Fruit fly (Drosophila melanogaster) whole organism, embryonic: ENCODE data around the gene CG12289.

Experiments
- ATbp ChIP-seq: fragments of 200-800 bp; sonication (Bioruptor generic); optimal IDR thresholded peaks from 2 replicates; lab custom pipeline; 2017; ENCODE audit warnings: missing biosample characterization, mild to moderate bottlenecking, missing genetic modification characterization, missing genetic modification reagents
- Awh ChIP-seq: fragments of 200-800 bp; sonication (Bioruptor generic); IDR thresholded peaks from 2 replicates; pipeline ENCODE4, ENCODE4 v1.3.6; 2022; ENCODE audit warnings: missing biosample characterization, missing genetic modification characterization
- CG10147 ChIP-seq: fragments of 200-800 bp; sonication (Bioruptor generic); optimal IDR thresholded peaks from 2 replicates; lab custom pipeline; 2019; ENCODE audit warnings: missing biosample characterization, mild to moderate bottlenecking, missing genetic modification characterization, moderate library complexity
- CG10565 ChIP-seq: fragments of 200-800 bp; sonication (Bioruptor generic); optimal IDR thresholded peaks from 3 replicates; lab custom pipeline; 2016; ENCODE audit warnings: missing biosample characterization, mild to moderate bottlenecking, missing genetic modification characterization
- CG11456 ChIP-seq: fragments of 200-800 bp; sonication (Bioruptor generic); IDR thresholded peaks from 3 replicates; pipeline ENCODE4 v1.3.6; 2022; ENCODE audit warnings: missing biosample characterization, missing genetic modification characterization
- CG11504 ChIP-seq: fragments of 200-800 bp; sonication (Bioruptor generic); optimal IDR thresholded peaks from 3 replicates; lab custom pipeline; 2019; ENCODE audit warnings: missing biosample characterization, mild to moderate bottlenecking, missing genetic modification characterization, moderate library complexity
- CG12942 ChIP-seq: fragments of 200-800 bp; sonication (Bioruptor generic); optimal IDR thresholded peaks from 3 replicates; lab custom pipeline; 2016; ENCODE audit warnings: missing biosample characterization, missing genetic modification characterization
- CG14965 ChIP-seq: fragments of 200-800 bp; sonication (Bioruptor generic); optimal IDR thresholded peaks from 2 replicates; lab custom pipeline; 2016; ENCODE audit warnings: missing biosample characterization, missing genetic modification characterization, borderline replicate concordance
- CG1529 ChIP-seq: fragments of 200-800 bp; sonication (Bioruptor generic); optimal IDR thresholded peaks from 3 replicates; lab custom pipeline; 2018; ENCODE audit warnings: missing biosample characterization, missing genetic modification characterization
- CG16813 ChIP-seq: fragments of 200-800 bp; sonication (Bioruptor generic); IDR thresholded peaks from 3 replicates; pipeline ENCODE4 v1.3.6; 2022; ENCODE audit warnings: missing biosample characterization, missing genetic modification characterization; ENCODE audit not compliant: partially characterized antibody
- CG16815 ChIP-seq: fragments of 200-800 bp; sonication (Bioruptor generic); optimal IDR thresholded peaks from 3 replicates; lab custom pipeline; 2017; ENCODE audit warnings: missing biosample characterization, mild to moderate bottlenecking, missing genetic modification characterization
- CG17361 ChIP-seq: fragments of 200-800 bp; sonication (Bioruptor generic); IDR thresholded peaks from 3 replicates; pipeline ENCODE4 v1.3.6; 2022; ENCODE audit warnings: missing biosample characterization, missing genetic modification characterization
- CG2129 ChIP-seq: fragments of 200-800 bp; sonication (Bioruptor generic); IDR thresholded peaks from 2 replicates; pipeline ENCODE4 v1.3.6; 2022; ENCODE audit warnings: missing biosample characterization, missing genetic modification characterization; ENCODE audit not compliant: partially characterized antibody
- CG32767 ChIP-seq: fragments of 200-800 bp; sonication (Bioruptor generic); IDR thresholded peaks from 2 replicates; pipeline ENCODE4 v1.3.6; 2022; ENCODE audit warnings: missing biosample characterization, missing genetic modification characterization
- CG32772 ChIP-seq: fragments of 200-800 bp; sonication (Bioruptor generic); IDR thresholded peaks from 2 replicates; pipeline ENCODE4 v1.3.6; 2022; ENCODE audit warnings: missing biosample characterization, missing genetic modification characterization
- CG34376 ChIP-seq: fragments of 200-800 bp; sonication (Bioruptor generic); optimal IDR thresholded peaks from 2 replicates; lab custom pipeline; 2018; ENCODE audit warnings: missing biosample characterization, mild to moderate bottlenecking, missing genetic modification characterization
- CG34422 ChIP-seq: fragments of 200-800 bp; sonication (Bioruptor generic); IDR thresholded peaks from 3 replicates; pipeline ENCODE4 v1.3.6; 2022; ENCODE audit warnings: missing biosample characterization, missing genetic modification characterization
- CG7556 ChIP-seq: fragments of 200-800 bp; sonication (Bioruptor generic); optimal IDR thresholded peaks from 2 replicates; lab custom pipeline; 2017; ENCODE audit warnings: missing biosample characterization, mild to moderate bottlenecking, missing genetic modification characterization
- CG8359 ChIP-seq: fragments of 200-800 bp; sonication (Bioruptor generic); optimal IDR thresholded peaks from 2 replicates; lab custom pipeline; 2017; ENCODE audit warnings: missing biosample characterization, mild to moderate bottlenecking, missing genetic modification characterization, borderline replicate concordance
- Camta ChIP-seq: fragments of 200-800 bp; sonication (Bioruptor generic); optimal IDR thresholded peaks from 2 replicates; lab custom pipeline; 2016; ENCODE audit warnings: missing biosample characterization, missing genetic modification characterization
- D ChIP-seq, 2 experiments: fragments of 200-800 bp in 1 of 2; fragments of >200 bp in 1 of 2; sonication (Bioruptor generic) in 1 of 2; optimal IDR thresholded peaks; 2 replicates in 1 of 2; 3 replicates in 1 of 2; lab custom pipeline; 2017; ENCODE audit warnings: mild to moderate bottlenecking in 1 of 2, missing biosample characterization in 1 of 2, missing genetic modification characterization in 1 of 2, missing genetic modification reagents in 1 of 2
- Dip3 ChIP-seq: fragments of 200-800 bp; sonication (Bioruptor generic); optimal IDR thresholded peaks from 3 replicates; lab custom pipeline; 2016; ENCODE audit warnings: missing biosample characterization, missing genetic modification characterization
- Dp ChIP-seq: fragments of 200-800 bp; sonication (Bioruptor generic); optimal IDR thresholded peaks from 2 replicates; lab custom pipeline; 2018; ENCODE audit warnings: missing biosample characterization, mild to moderate bottlenecking, missing genetic modification characterization, moderate library complexity
- Eip74EF ChIP-seq, 2 experiments: fragments of 200-800 bp in 1 of 2; fragments of >200 bp in 1 of 2; sonication (Bioruptor generic) in 1 of 2; optimal IDR thresholded peaks; 2 replicates each; lab custom pipeline; 2017 to 2019; ENCODE audit warnings: missing biosample characterization in 2 of 2, missing genetic modification characterization in 2 of 2, mild to moderate bottlenecking in 1 of 2, moderate library complexity in 1 of 2
- Fer1 ChIP-seq: fragments of 200-800 bp; sonication (Bioruptor generic); optimal IDR thresholded peaks from 2 replicates; lab custom pipeline; 2017; ENCODE audit warnings: missing biosample characterization, mild to moderate bottlenecking, missing genetic modification characterization
- Gug ChIP-seq: fragments of 200-800 bp; sonication (Bioruptor generic); IDR thresholded peaks from 4 replicates; pipeline ENCODE4 v1.3.6; 2022; ENCODE audit warnings: missing biosample characterization, missing genetic modification characterization
- HHEX ChIP-seq: fragments of 200-800 bp; sonication (Bioruptor generic); optimal IDR thresholded peaks from 3 replicates; lab custom pipeline; 2017; ENCODE audit warnings: missing biosample characterization, mild to moderate bottlenecking, missing genetic modification characterization, missing genetic modification reagents
- Max ChIP-seq: fragments of 200-800 bp; sonication (Bioruptor generic); optimal IDR thresholded peaks from 2 replicates; lab custom pipeline; 2016; ENCODE audit warnings: missing biosample characterization, mild to moderate bottlenecking, missing genetic modification characterization
- Mes4 ChIP-seq: fragments of 200-800 bp; sonication (Bioruptor generic); optimal IDR thresholded peaks from 2 replicates; lab custom pipeline; 2016; ENCODE audit warnings: missing biosample characterization, missing genetic modification characterization
- Sox102F ChIP-seq: fragments of 200-800 bp; sonication (Bioruptor generic); optimal IDR thresholded peaks from 2 replicates; lab custom pipeline; 2018; ENCODE audit warnings: missing biosample characterization, mild to moderate bottlenecking, missing genetic modification characterization, moderate library complexity
- Spps ChIP-seq: fragments of 200-800 bp; sonication (Bioruptor generic); optimal IDR thresholded peaks from 2 replicates; lab custom pipeline; 2018; ENCODE audit warnings: missing biosample characterization, mild to moderate bottlenecking, missing genetic modification characterization
- Sry-β ChIP-seq: fragments of 200-800 bp; sonication (Bioruptor generic); optimal IDR thresholded peaks from 2 replicates; lab custom pipeline; 2018; ENCODE audit warnings: missing biosample characterization, mild to moderate bottlenecking, missing genetic modification characterization, moderate library complexity
- Ssrp ChIP-seq: fragments of 200-800 bp; sonication (Bioruptor generic); optimal IDR thresholded peaks from 2 replicates; lab custom pipeline; 2018; ENCODE audit warnings: missing biosample characterization, mild to moderate bottlenecking, missing genetic modification characterization, moderate library complexity
- ase ChIP-seq: fragments of 200-800 bp; sonication (Bioruptor generic); IDR thresholded peaks from 3 replicates; pipeline ENCODE4 v1.3.6; 2022; ENCODE audit warnings: missing biosample characterization, missing genetic modification characterization
- btn ChIP-seq: fragments of 200-800 bp; sonication (Bioruptor generic); optimal IDR thresholded peaks from 2 replicates; lab custom pipeline; 2016; ENCODE audit warnings: missing biosample characterization, missing genetic modification characterization
- chm ChIP-seq: fragments of 200-800 bp; sonication (Bioruptor generic); IDR thresholded peaks from 2 replicates; pipeline ENCODE4 v1.3.6; 2022; ENCODE audit warnings: missing biosample characterization, missing genetic modification characterization
- esg ChIP-seq: fragments of 200-800 bp; sonication (Bioruptor generic); conservative IDR thresholded peaks from 2 replicates; pipeline ENCODE4 v1.3.6; 2022; ENCODE audit warnings: missing biosample characterization, missing genetic modification characterization
- grn ChIP-seq: fragments of 200-800 bp; sonication (Bioruptor generic); optimal IDR thresholded peaks from 3 replicates; lab custom pipeline; 2017; ENCODE audit warnings: missing biosample characterization, missing genetic modification characterization
- gsb-n ChIP-seq: fragments of 200-800 bp; sonication (Bioruptor generic); optimal IDR thresholded peaks from 3 replicates; lab custom pipeline; 2018; ENCODE audit warnings: missing biosample characterization, mild to moderate bottlenecking, missing genetic modification characterization
- mirr ChIP-seq: fragments of 200-800 bp; sonication (Bioruptor generic); optimal IDR thresholded peaks from 3 replicates; lab custom pipeline; 2018; ENCODE audit warnings: missing biosample characterization, mild to moderate bottlenecking, missing genetic modification characterization
- psq ChIP-seq: fragments of 200-800 bp; sonication (Bioruptor generic); optimal IDR thresholded peaks from 2 replicates; lab custom pipeline; 2017; ENCODE audit warnings: missing biosample characterization, missing genetic modification characterization
- salm ChIP-seq: fragments of 200-800 bp; sonication (Bioruptor generic); optimal IDR thresholded peaks from 2 replicates; lab custom pipeline; 2018; ENCODE audit warnings: missing biosample characterization, mild to moderate bottlenecking, missing genetic modification characterization
- tin ChIP-seq: fragments of 200-800 bp; sonication (Bioruptor generic); optimal IDR thresholded peaks from 3 replicates; lab custom pipeline; 2016; ENCODE audit warnings: missing biosample characterization, missing genetic modification characterization
- toy ChIP-seq: fragments of 200-800 bp; sonication (Bioruptor generic); IDR thresholded peaks from 2 replicates; pipeline ENCODE4 v1.3.6; 2022; ENCODE audit warnings: missing biosample characterization, missing genetic modification characterization
- unpg ChIP-seq: fragments of 200-800 bp; sonication (Bioruptor generic); optimal IDR thresholded peaks from 3 replicates; lab custom pipeline; 2018; ENCODE audit warnings: missing biosample characterization, mild to moderate bottlenecking, missing genetic modification characterization, moderate library complexity
- vfl ChIP-seq: fragments of 200-800 bp; sonication (Bioruptor generic); optimal IDR thresholded peaks from 2 replicates; lab custom pipeline; 2016; ENCODE audit warnings: missing biosample characterization, missing genetic modification characterization
- wor ChIP-seq: fragments of 200-800 bp; sonication (Bioruptor generic); IDR thresholded peaks from 2 replicates; pipeline ENCODE4 v1.3.6; 2022; ENCODE audit warnings: missing biosample characterization, missing genetic modification characterization

Gene CG12289

DNA sequence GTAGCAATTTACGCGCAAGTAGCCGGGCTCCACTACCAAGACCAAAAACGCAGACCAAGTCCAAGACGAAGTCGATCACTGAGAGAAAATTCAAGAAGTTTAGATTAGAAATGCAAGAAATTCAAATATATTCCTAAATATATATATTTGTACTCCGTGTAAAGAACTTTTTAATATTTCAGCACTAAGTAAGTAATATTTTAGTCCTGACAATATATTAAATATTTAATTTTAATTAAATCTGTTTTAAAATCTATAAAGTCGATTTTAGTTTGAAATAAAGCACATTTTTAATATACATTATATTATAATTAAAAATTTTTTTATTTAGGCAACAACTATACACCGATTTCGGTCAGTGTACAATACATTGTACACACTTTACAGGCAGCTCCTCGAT lies 8.7 kb upstream of the CG12289 start (continued):
- TF ChIP-seq CG32767 (GFP tag; lab: Robert Waterston, UW) (no peak), vfl (no peak), CG1529 (GFP tag; lab: Kevin White, UChicago) (no peak), Gug (no peak), grn (GFP tag; lab: Kevin White, UChicago) (no peak), wor (GFP tag; lab: Robert Waterston, UW) (0 out of 2 replicates have a peak, but pooled peaks have one; percentile 12), HHEX (GFP tag; lab: Kevin White, UChicago) (peak; percentile 22), Spps (tag; lab: Kevin White, UChicago) (no peak), CG16815 (GFP tag; lab: Kevin White, UChicago) (no peak), Eip74EF (GFP tag; optimal IDR thresholded peaks at IDR 0.05; lab: Kevin White, UChicago) (no peak), ase (GFP tag; lab: Robert Waterston, UW) (no peak), ATbp (GFP tag; lab: Kevin White, UChicago) (no peak), CG14965 (GFP tag; lab: Kevin White, UChicago) (no peak), CG11504 (peak; percentile 72), Max (GFP tag; lab: Kevin White, UChicago) (no peak), Ssrp (tag; lab: Kevin White, UChicago) (peak; percentile 27), Mes4 (no peak), mirr (GFP tag; lab: Kevin White, UChicago) (no peak), psq (GFP tag; lab: Kevin White, UChicago) (no peak), CG11456 (no peak), CG34376 (GFP tag; lab: Kevin White, UChicago) (no peak), btn (GFP tag; lab: Kevin White, UChicago) (no peak), CG12942 (GFP tag; lab: Kevin White, UChicago) (no peak), unpg (GFP tag; lab: Kevin White, UChicago) (peak; percentile 12), Camta (GFP tag; lab: Kevin White, UChicago) (no peak), CG2129 (GFP tag; lab: Robert Waterston, UW) (no peak), Fer1 (GFP tag; lab: Kevin White, UChicago) (peak; percentile 43), CG8359 (no peak), Awh (GFP tag; lab: Robert Waterston, UW) (no peak), CG7556 (GFP tag; lab: Kevin White, UChicago) (peak; percentile 74), Sox102F (peak; percentile 56), CG10147 (GFP tag; lab: Kevin White, UChicago) (peak; percentile 18), salm (tag; lab: Kevin White, UChicago) (no peak), D (optimal IDR thresholded peaks at IDR 0.05; lab: Kevin White, UChicago) (no peak), D (GFP tag; optimal IDR thresholded peaks at IDR 0.05; lab: Kevin White, UChicago) (peak; percentile 23), toy (GFP tag; lab: Robert Waterston, UW) (no peak), CG17361 (GFP tag; lab: Robert Waterston, UW) (peak; percentile 67), gsb-n (peak; percentile 38), Dp (GFP tag; lab: Kevin White, UChicago) (no peak), CG34422 (GFP tag; lab: Robert Waterston, UW) (no peak), Dip3 (GFP tag; lab: Kevin White, UChicago) (no peak), CG16813 (no peak), chm (GFP tag; lab: Robert Waterston, UW) (no peak), CG32772 (no peak), Sry-β (GFP tag; lab: Kevin White, UChicago) (no peak), tin (GFP tag; lab: Kevin White, UChicago) (peak; percentile 21), CG10565 (GFP tag; lab: Kevin White, UChicago) (no peak), esg (GFP tag; lab: Robert Waterston, UW) (no peak)
